Worm (Caenorhabditis elegans) whole organism, L4/young adult: ENCODE measurements around the gene Y17G7B.3.

Source experiments
- W03F9.2 ChIP-seq: fragments of 150-350 bp; optimal IDR thresholded peaks from 2 replicates; lab custom pipeline; 2014; ENCODE audit warnings: missing biosample characterization, missing genetic modification characterization
- dao-5 ChIP-seq: sonication (generic microtip); optimal IDR thresholded peaks from 2 replicates; lab custom pipeline; 2016; ENCODE audit warnings: missing genotype, missing genetic modification characterization, moderate library complexity, missing compliant biosample characterization
- him-1 ChIP-seq: sonication (generic microtip); optimal IDR thresholded peaks from 2 replicates; lab custom pipeline; 2016; ENCODE audit warnings: missing genotype, missing genetic modification reagents, missing genetic modification characterization, missing compliant biosample characterization

DNA sequence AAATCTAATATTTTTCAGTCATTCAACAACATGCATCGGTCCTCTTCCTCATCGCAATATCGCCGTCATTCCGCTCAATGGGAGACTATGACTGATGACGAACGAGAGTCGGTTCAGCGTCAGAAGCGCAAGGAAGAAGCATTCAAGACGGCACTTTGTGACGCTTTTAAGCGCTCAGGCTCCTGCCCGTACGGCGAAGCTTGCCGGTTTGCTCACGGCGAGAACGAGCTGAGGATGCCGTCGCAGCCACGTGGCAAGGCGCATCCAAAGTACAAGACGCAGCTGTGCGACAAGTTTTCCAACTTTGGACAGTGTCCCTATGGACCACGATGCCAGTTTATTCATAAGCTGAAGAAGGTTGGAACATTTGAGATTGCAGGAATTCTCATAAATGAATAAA lies 19.8 kb upstream of the Y17G7B.3 start:
- TF ChIP-seq dao-5 (tag; lab: Kevin White, UChicago) (no peak), W03F9.2 (tag; lab: Kevin White, UChicago) (no peak), him-1 (tag; lab: Kevin White, UChicago) (no peak)
